Fruit fly (Drosophila melanogaster): Measurements from ENCODE around the gene VhaAC39-2.

dm6 chr3R:23171867-23172266 lies 12.8 kb upstream of the VhaAC39-2 start:
- TF ChIP-seq CG10209 (GFP tag; optimal IDR thresholded peaks at IDR 0.05), result no peak
- no peak for TF ChIP-seq CTCF (GFP tag; optimal IDR thresholded peaks at IDR 0.05)
- TF ChIP-seq Dll (GFP tag; IDR thresholded peaks at IDR 0.05; ENCODE audit: partially characterized antibody), result no peak
- TF ChIP-seq CG10565 (GFP tag; optimal IDR thresholded peaks at IDR 0.05), result no peak
- no peak for TF ChIP-seq HLHmδ (GFP tag; optimal IDR thresholded peaks at IDR 0.05)
- no peak for TF ChIP-seq E2f2 (GFP tag; IDR thresholded peaks at IDR 0.05)
- TF ChIP-seq Ptx1 (GFP tag; IDR thresholded peaks at IDR 0.05), result no peak
- TF ChIP-seq jing (GFP tag; optimal IDR thresholded peaks at IDR 0.05), result no peak
- no peak for TF ChIP-seq CG1647 (GFP tag; optimal IDR thresholded peaks at IDR 0.05)
- TF ChIP-seq Hr78 (GFP tag; optimal IDR thresholded peaks at IDR 0.05), result no peak
- TF ChIP-seq CG14014 (GFP tag; IDR thresholded peaks at IDR 0.05), result no peak
- no peak for TF ChIP-seq CG8478 (optimal IDR thresholded peaks at IDR 0.05)

All from whole organism, embryonic.